Fruit fly (Drosophila melanogaster): ENCODE measurements around the gene MME1.

dm6 chr2L:7009807-7010470 lies 17.4 kb upstream of the MME1 start, which contains the start of gene uif:
- TF ChIP-seq psq (optimal IDR thresholded peaks at IDR 0.05) (no peak), Sin3A (optimal IDR thresholded peaks at IDR 0.05) (no peak), ttk (optimal IDR thresholded peaks at IDR 0.05) (no peak), Myc (optimal IDR thresholded peaks at IDR 0.05) (no peak)
